Worm (Caenorhabditis elegans): ENCODE data around the gene B0507.7.
A peak's percentile ranks its signal among the peaks of the same experiment; 100 is the strongest.

B0507.7 gene

ce11 chrV:8753395-8753794 lies 5.1 kb downstream of the B0507.7 start, which contains the start of gene B0507.5:
B0507.5 (plus strand) TSS chrV:8753695.
- TF ChIP-seq fos-1 (tag; optimal IDR thresholded peaks at IDR 0.05), result no peak
- TF ChIP-seq crh-2 (tag; optimal IDR thresholded peaks at IDR 0.05), result no peak
- TF ChIP-seq unc-39 (tag; optimal IDR thresholded peaks at IDR 0.05), result no peak
- no peak for TF ChIP-seq blmp-1 (tag; optimal IDR thresholded peaks at IDR 0.05; ENCODE audit: insufficient read depth)
- no peak for TF ChIP-seq aly-2 (tag; optimal IDR thresholded peaks at IDR 0.05)
- TF ChIP-seq lin-13 (GFP tag; optimal IDR thresholded peaks at IDR 0.05), result no peak
- TF ChIP-seq zag-1 (tag; optimal IDR thresholded peaks at IDR 0.05), result no peak
- no peak for TF ChIP-seq elt-3 (tag; optimal IDR thresholded peaks at IDR 0.05)
- no peak for TF ChIP-seq R02D3.7 (tag; optimal IDR thresholded peaks at IDR 0.05)
- TF ChIP-seq unc-55 (GFP tag; optimal IDR thresholded peaks at IDR 0.05), result no peak
- no peak for TF ChIP-seq mbf-1 (tag; optimal IDR thresholded peaks at IDR 0.05)
- TF ChIP-seq lin-39 (tag; optimal IDR thresholded peaks at IDR 0.05), result no peak

- TF ChIP-seq ztf-11 (tag; optimal IDR thresholded peaks at IDR 0.05) (no peak), nhr-77 (tag; optimal IDR thresholded peaks at IDR 0.05) (no peak), dmd-4 (tag; optimal IDR thresholded peaks at IDR 0.05) (no peak), fos-1 (tag; optimal IDR thresholded peaks at IDR 0.05) (no peak), peb-1 (tag; optimal IDR thresholded peaks at IDR 0.05) (no peak)
Observed at ce11 chrV:8745858-8746257, 12.7 kb downstream of the B0507.7 start, which contains the start of gene B0507.6. B0507.6 (plus strand) TSS chrV:8746158.

ce11 chrV:8739136-8739535 lies 19.4 kb downstream of the B0507.7 start, which contains the start of gene ZC196.2:
ZC196.2 (plus strand) TSS chrV:8739436.
- TF ChIP-seq R02D3.7 (tag; optimal IDR thresholded peaks at IDR 0.05) (no peak), ceh-82 (tag; optimal IDR thresholded peaks at IDR 0.05) (no peak), aly-2 (tag; optimal IDR thresholded peaks at IDR 0.05) (no peak), alr-1 (tag; optimal IDR thresholded peaks at IDR 0.05) (no peak), C34F6.9 (tag; optimal IDR thresholded peaks at IDR 0.05) (no peak), ztf-4 (tag; optimal IDR thresholded peaks at IDR 0.05) (no peak), crh-2 (tag; optimal IDR thresholded peaks at IDR 0.05) (no peak), fos-1 (tag; optimal IDR thresholded peaks at IDR 0.05) (no peak), egl-27 (tag; optimal IDR thresholded peaks at IDR 0.05) (no peak), nhr-77 (tag; optimal IDR thresholded peaks at IDR 0.05) (no peak), lin-13 (GFP tag; optimal IDR thresholded peaks at IDR 0.05) (no peak), ceh-16 (tag; optimal IDR thresholded peaks at IDR 0.05) (no peak)

ce11 chrV:8736369-8736768 lies 22.1 kb downstream of the B0507.7 start, which contains the start of gene ZC196.3:
ZC196.3 (plus strand) TSS chrV:8736669.
- TF ChIP-seq nhr-237 (tag; optimal IDR thresholded peaks at IDR 0.05), result no peak
- no peak for TF ChIP-seq peb-1 (tag; optimal IDR thresholded peaks at IDR 0.05)

- TF ChIP-seq ceh-82 (tag; optimal IDR thresholded peaks at IDR 0.05) (no peak), fos-1 (tag; optimal IDR thresholded peaks at IDR 0.05) (peak; percentile 45)
Observed at ce11 chrV:8732934-8733333, 25.6 kb downstream of the B0507.7 start, which contains the start of gene ZC196.4. ZC196.4 (plus strand) TSS chrV:8733106.

ce11 chrV:8730991-8731390 lies 27.5 kb downstream of the B0507.7 start:
- peak; percentile 20 for TF ChIP-seq fos-1 (tag; optimal IDR thresholded peaks at IDR 0.05)
- TF ChIP-seq ztf-1 (GFP tag; conservative IDR thresholded peaks at IDR 0.05), result no peak
- no peak for TF ChIP-seq nhr-77 (tag; optimal IDR thresholded peaks at IDR 0.05)
- no peak for TF ChIP-seq Y55F3AM.14 (GFP tag; optimal IDR thresholded peaks at IDR 0.05)
- TF ChIP-seq nhr-23 (tag; optimal IDR thresholded peaks at IDR 0.05), result no peak

- no peak for TF ChIP-seq nhr-11 (tag; optimal IDR thresholded peaks at IDR 0.05)
- TF ChIP-seq nhr-21 (tag; optimal IDR thresholded peaks at IDR 0.05), result no peak
- TF ChIP-seq dmd-4 (tag; optimal IDR thresholded peaks at IDR 0.05), result no peak
- no peak for TF ChIP-seq nhr-10 (tag; optimal IDR thresholded peaks at IDR 0.05)
- no peak for TF ChIP-seq nhr-25 (tag; optimal IDR thresholded peaks at IDR 0.05)
- no peak for TF ChIP-seq nhr-12 (tag; optimal IDR thresholded peaks at IDR 0.05)
- no peak for TF ChIP-seq ztf-4 (tag; optimal IDR thresholded peaks at IDR 0.05)
- no peak for TF ChIP-seq ceh-16 (tag; optimal IDR thresholded peaks at IDR 0.05)
- TF ChIP-seq ceh-82 (tag; optimal IDR thresholded peaks at IDR 0.05), result no peak
- no peak for TF ChIP-seq lsy-2 (tag; optimal IDR thresholded peaks at IDR 0.05)
- TF ChIP-seq skn-1 (tag; optimal IDR thresholded peaks at IDR 0.05), result no peak
- TF ChIP-seq fos-1 (tag; optimal IDR thresholded peaks at IDR 0.05), result no peak
Observed at ce11 chrV:8729100-8729499, 29.4 kb downstream of the B0507.7 start, which contains the start of gene ZC196.5. ZC196.5 (plus strand) TSS chrV:8729400.

Measured in whole organism, L2 larva.